Fruit fly (Drosophila melanogaster) whole organism: ENCODE measurements around the gene CG7564.

ENCODE experiments used
- pan ChIP-seq: fragments of >200 bp; optimal IDR thresholded peaks from 2 replicates; lab custom pipeline; 2017
- psq ChIP-seq: fragments of >200 bp; optimal IDR thresholded peaks from 2 replicates; lab custom pipeline; 2017
- usp ChIP-seq: fragments of >200 bp; optimal IDR thresholded peaks from 2 replicates; lab custom pipeline; 2017; ENCODE audit warnings: missing biosample characterization, missing genetic modification characterization, mixed read lengths

DNA sequence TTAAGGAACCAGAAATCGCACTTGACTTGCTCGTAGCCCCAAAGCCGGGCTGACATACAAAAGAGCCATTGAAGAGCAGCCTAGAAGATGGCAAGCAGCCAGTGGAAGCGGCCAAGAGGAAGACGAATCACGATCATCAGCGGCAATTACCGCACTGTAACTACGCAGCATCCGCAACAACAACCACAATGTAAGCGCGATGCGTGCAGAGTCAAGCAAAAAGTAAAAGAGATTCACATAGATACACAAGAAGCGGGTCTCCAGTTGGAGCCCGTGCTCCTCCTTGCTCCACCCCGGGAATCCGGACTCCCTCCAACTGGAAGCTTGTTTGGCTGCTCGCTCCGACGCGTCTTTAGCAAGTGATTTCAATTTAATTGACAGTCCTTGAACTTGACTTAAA lies 22.5 kb upstream of the CG7564 start:
- TF ChIP-seq psq (lab: Kevin White, UChicago) (no peak), usp (GFP tag; lab: Kevin White, UChicago) (no peak), pan (no peak)
